Fruit fly (Drosophila melanogaster) whole organism, prepupa: ENCODE data around the gene CG8838.

Experiments used
- Blimp-1 ChIP-seq: fragments of 200-800 bp; sonication (Bioruptor generic); optimal IDR thresholded peaks from 3 replicates; lab custom pipeline; 2017; ENCODE audit warnings: missing biosample characterization, missing genetic modification characterization, mild to moderate bottlenecking, moderate library complexity, missing genetic modification reagents
- CG10631 ChIP-seq: fragments of 200-800 bp; sonication (Bioruptor generic); optimal IDR thresholded peaks from 2 replicates; lab custom pipeline; 2016; ENCODE audit warnings: missing biosample characterization, missing genetic modification characterization
- CG10669 ChIP-seq: fragments of 200-800 bp; sonication (Bioruptor generic); optimal IDR thresholded peaks from 3 replicates; lab custom pipeline; 2018; ENCODE audit warnings: missing biosample characterization, mild to moderate bottlenecking, missing genetic modification characterization, moderate library complexity
- CG11294 ChIP-seq: fragments of 200-800 bp; sonication (Bioruptor generic); IDR thresholded peaks from 2 replicates; pipeline ENCODE4 v1.3.6; 2022; ENCODE audit warnings: missing biosample characterization, missing genetic modification characterization
- CG11762 ChIP-seq: fragments of 200-800 bp; sonication (Bioruptor generic); optimal IDR thresholded peaks from 3 replicates; lab custom pipeline; 2016; ENCODE audit warnings: missing biosample characterization, missing genetic modification characterization; ENCODE audit not compliant: insufficient read depth
- CG1621 ChIP-seq: fragments of 200-800 bp; sonication (Bioruptor generic); optimal IDR thresholded peaks from 3 replicates; lab custom pipeline; 2018; ENCODE audit warnings: missing biosample characterization, mild to moderate bottlenecking, missing genetic modification characterization
- CG16779 ChIP-seq: fragments of 200-800 bp; sonication (Bioruptor generic); optimal IDR thresholded peaks from 3 replicates; lab custom pipeline; 2017; ENCODE audit warnings: missing biosample characterization, mild to moderate bottlenecking, missing genetic modification characterization
- CG3032 ChIP-seq: fragments of 200-800 bp; optimal IDR thresholded peaks from 2 replicates; lab custom pipeline; 2019; ENCODE audit warnings: missing biosample characterization, mild to moderate bottlenecking, missing genetic modification characterization, moderate library complexity
- CG31627 ChIP-seq: fragments of 200-800 bp; sonication (Bioruptor generic); optimal IDR thresholded peaks from 3 replicates; lab custom pipeline; 2016; ENCODE audit warnings: missing biosample characterization, missing genetic modification characterization
- CG32006 ChIP-seq: fragments of 200-800 bp; sonication (Bioruptor generic); optimal IDR thresholded peaks from 3 replicates; lab custom pipeline; 2017; ENCODE audit warnings: missing biosample characterization, mild to moderate bottlenecking, missing genetic modification characterization
- CG34406 ChIP-seq: fragments of 200-800 bp; sonication (Bioruptor generic); optimal IDR thresholded peaks from 3 replicates; lab custom pipeline; 2016; ENCODE audit warnings: missing biosample characterization, missing genetic modification characterization
- CG3919 ChIP-seq: fragments of 200-800 bp; sonication (Bioruptor generic); optimal IDR thresholded peaks from 3 replicates; lab custom pipeline; 2016; ENCODE audit warnings: missing biosample characterization, missing genetic modification characterization
- CG6276 ChIP-seq: fragments of 200-800 bp; sonication (Bioruptor generic); optimal IDR thresholded peaks from 2 replicates; lab custom pipeline; 2017; ENCODE audit warnings: missing biosample characterization, mild to moderate bottlenecking, missing genetic modification characterization
- CG6792 ChIP-seq: fragments of 200-800 bp; sonication (Bioruptor generic); optimal IDR thresholded peaks from 3 replicates; lab custom pipeline; 2016; ENCODE audit warnings: missing biosample characterization, missing genetic modification characterization
- CG6808 ChIP-seq: fragments of 200-800 bp; sonication (Bioruptor generic); optimal IDR thresholded peaks from 3 replicates; lab custom pipeline; 2017; ENCODE audit warnings: missing biosample characterization, missing genetic modification characterization, mild to moderate bottlenecking, moderate library complexity, missing genetic modification reagents
- CG6854 ChIP-seq: fragments of 200-800 bp; sonication (Bioruptor generic); optimal IDR thresholded peaks from 2 replicates; lab custom pipeline; 2017; ENCODE audit warnings: missing biosample characterization, mild to moderate bottlenecking, missing genetic modification characterization
- CG7368 ChIP-seq: fragments of 200-800 bp; sonication (Bioruptor generic); optimal IDR thresholded peaks from 3 replicates; lab custom pipeline; 2016; ENCODE audit warnings: missing biosample characterization, missing genetic modification characterization
- CG8119 ChIP-seq: fragments of 200-800 bp; sonication (Bioruptor generic); IDR thresholded peaks from 3 replicates; pipeline ENCODE4 v1.3.6; 2022; ENCODE audit warnings: missing biosample characterization, missing genetic modification characterization
- CG8632 ChIP-seq: fragments of 200-800 bp; sonication (Bioruptor generic); optimal IDR thresholded peaks from 3 replicates; lab custom pipeline; 2016; ENCODE audit warnings: missing biosample characterization, missing genetic modification characterization
- CG9139 ChIP-seq: fragments of 200-800 bp; sonication (Bioruptor generic); optimal IDR thresholded peaks from 3 replicates; lab custom pipeline; 2017; ENCODE audit warnings: missing biosample characterization, mild to moderate bottlenecking, missing genetic modification characterization
- Eip78C ChIP-seq: fragments of 200-800 bp; sonication (Bioruptor generic); peaks from one replicate; lab custom pipeline; 2016; ENCODE audit warnings: missing biosample characterization, missing genetic modification characterization
- Ets96B ChIP-seq: fragments of 200-800 bp; optimal IDR thresholded peaks from 2 replicates; lab custom pipeline; 2019; ENCODE audit warnings: missing biosample characterization, mild to moderate bottlenecking, missing genetic modification characterization, moderate library complexity
- Gug ChIP-seq: fragments of 200-800 bp; sonication (Bioruptor generic); IDR thresholded peaks from 2 replicates; pipeline ENCODE4 v1.3.6; 2022; ENCODE audit warnings: missing biosample characterization, missing genetic modification characterization
- Hr38 ChIP-seq: sonication (Bioruptor generic); optimal IDR thresholded peaks from 2 replicates; lab custom pipeline; 2016; ENCODE audit warnings: missing biosample characterization, missing genetic modification characterization
- Hr4 ChIP-seq: fragments of 200-800 bp; sonication (Bioruptor generic); optimal IDR thresholded peaks from 3 replicates; lab custom pipeline; 2016; ENCODE audit warnings: missing biosample characterization, missing genetic modification characterization
- Lpt ChIP-seq: fragments of 200-800 bp; sonication (Bioruptor generic); optimal IDR thresholded peaks from 3 replicates; lab custom pipeline; 2016; ENCODE audit warnings: missing biosample characterization, missing genetic modification characterization
- Smox ChIP-seq: fragments of 200-800 bp; sonication (Bioruptor generic); optimal IDR thresholded peaks from 3 replicates; lab custom pipeline; 2016; ENCODE audit warnings: missing biosample characterization, missing genetic modification characterization
- Sox102F ChIP-seq: fragments of 200-800 bp; sonication (Bioruptor generic); optimal IDR thresholded peaks from 2 replicates; lab custom pipeline; 2016; ENCODE audit warnings: missing biosample characterization, mild to moderate bottlenecking, missing genetic modification characterization
- Sox14 ChIP-seq: fragments of 200-800 bp; sonication (Bioruptor generic); optimal IDR thresholded peaks from 3 replicates; lab custom pipeline; 2016; ENCODE audit warnings: missing biosample characterization, missing genetic modification characterization
- Sox15 ChIP-seq: fragments of 200-800 bp; sonication (Bioruptor generic); optimal IDR thresholded peaks from 3 replicates; lab custom pipeline; 2016; ENCODE audit warnings: missing biosample characterization, missing genetic modification characterization
- achi ChIP-seq: fragments of 200-800 bp; sonication (Bioruptor generic); optimal IDR thresholded peaks from 3 replicates; lab custom pipeline; 2016; ENCODE audit warnings: missing biosample characterization, missing genetic modification characterization
- acj6 ChIP-seq: fragments of 200-800 bp; sonication (Bioruptor generic); optimal IDR thresholded peaks from 3 replicates; lab custom pipeline; 2016; ENCODE audit warnings: missing biosample characterization, missing genetic modification characterization
- cyc ChIP-seq: fragments of 200-800 bp; sonication (Bioruptor generic); optimal IDR thresholded peaks from 3 replicates; lab custom pipeline; 2016; ENCODE audit warnings: missing biosample characterization, missing genetic modification characterization
- dac ChIP-seq: fragments of 200-800 bp; sonication (Bioruptor generic); optimal IDR thresholded peaks from 2 replicates; lab custom pipeline; 2017; ENCODE audit warnings: missing biosample characterization, mild to moderate bottlenecking, missing genetic modification characterization
- dsx ChIP-seq: fragments of 200-800 bp; optimal IDR thresholded peaks from 3 replicates; lab custom pipeline; 2019; ENCODE audit warnings: missing biosample characterization, mild to moderate bottlenecking, missing genetic modification characterization, moderate library complexity; ENCODE audit not compliant: poor library complexity, severe bottlenecking
- eg ChIP-seq: fragments of 200-800 bp; sonication (Bioruptor generic); IDR thresholded peaks from 3 replicates; pipeline ENCODE4 v1.3.6; 2022; ENCODE audit warnings: missing biosample characterization, missing genetic modification characterization
- fd59A ChIP-seq: fragments of 200-800 bp; sonication (Bioruptor generic); optimal IDR thresholded peaks from 2 replicates; lab custom pipeline; 2017; ENCODE audit warnings: missing biosample characterization, mild to moderate bottlenecking, missing genetic modification characterization, missing genetic modification reagents
- fd85E ChIP-seq: fragments of 200-800 bp; sonication (Bioruptor generic); optimal IDR thresholded peaks from 3 replicates; lab custom pipeline; 2016; ENCODE audit warnings: missing biosample characterization, missing genetic modification characterization
- lz ChIP-seq: fragments of 200-800 bp; sonication (Bioruptor generic); optimal IDR thresholded peaks from 3 replicates; lab custom pipeline; 2016; ENCODE audit warnings: missing biosample characterization, missing genetic modification characterization
- net ChIP-seq: fragments of 200-800 bp; sonication (Bioruptor generic); optimal IDR thresholded peaks from 3 replicates; lab custom pipeline; 2016; ENCODE audit warnings: missing biosample characterization, missing genetic modification characterization
- salr ChIP-seq, 2 experiments: fragments of 200-800 bp; sonication (Bioruptor generic); optimal IDR thresholded peaks; 3 replicates each; lab custom pipeline; 2016 to 2018; ENCODE audit warnings: missing biosample characterization in 2 of 2, missing genetic modification characterization in 2 of 2, mild to moderate bottlenecking in 1 of 2
- spab ChIP-seq: fragments of 200-800 bp; sonication (Bioruptor generic); optimal IDR thresholded peaks from 2 replicates; lab custom pipeline; 2017; ENCODE audit warnings: missing biosample characterization, mild to moderate bottlenecking, missing genetic modification characterization, missing genetic modification reagents
- svp ChIP-seq: fragments of 200-800 bp; sonication (Bioruptor generic); peaks from one replicate; lab custom pipeline; 2016; ENCODE audit warnings: missing biosample characterization, missing genetic modification characterization
- topi ChIP-seq: fragments of 200-800 bp; sonication (Bioruptor generic); optimal IDR thresholded peaks from 3 replicates; lab custom pipeline; 2016; ENCODE audit warnings: missing biosample characterization, missing genetic modification characterization
- vri ChIP-seq: fragments of 200-800 bp; sonication (Bioruptor generic); optimal IDR thresholded peaks from 3 replicates; lab custom pipeline; 2016; ENCODE audit warnings: missing biosample characterization, mild to moderate bottlenecking, missing genetic modification characterization

Gene CG8838

dm6 chr2L:3330628-3331027 is 26.8 kb upstream of the CG8838 start, which contains the start of gene CG3285:
Gene CG3285, plus strand, starts transcription at chr2L:3330928.
- 0 out of 3 replicates have a peak, but pooled peaks have one; percentile 30 for TF ChIP-seq eg (GFP tag; lab: Robert Waterston, UW)
- no peak for TF ChIP-seq CG11294 (GFP tag; lab: Robert Waterston, UW)
- no peak for TF ChIP-seq vri (GFP tag; lab: Kevin White, UChicago)

dm6 chr2L:3332514-3332913 is 24.9 kb upstream of the CG8838 start, which contains the start of gene CG15408:
Gene CG15408, plus strand, starts transcription at chr2L:3332814.
- TF ChIP-seq svp (GFP tag; lab: Kevin White, UChicago) (no peak), Sox15 (GFP tag; lab: Kevin White, UChicago) (no peak), topi (GFP tag; lab: Kevin White, UChicago) (no peak), CG16779 (tag; lab: Kevin White, UChicago) (no peak), CG11294 (GFP tag; lab: Robert Waterston, UW) (no peak), Lpt (GFP tag; lab: Kevin White, UChicago) (no peak), cyc (no peak), Eip78C (GFP tag; lab: Kevin White, UChicago) (no peak), CG10669 (no peak), CG11762 (GFP tag; lab: Kevin White, UChicago) (no peak), CG6276 (no peak), fd85E (GFP tag; lab: Kevin White, UChicago) (no peak), CG3919 (GFP tag; lab: Kevin White, UChicago) (no peak), CG3032 (tag; lab: Kevin White, UChicago) (no peak), Sox14 (GFP tag; lab: Kevin White, UChicago) (no peak), Ets96B (tag; lab: Kevin White, UChicago) (no peak)

dm6 chr2L:3338566-3339215 is 18.8 kb upstream of the CG8838 start:
- TF ChIP-seq topi (GFP tag; lab: Kevin White, UChicago) (peak; percentile 79), dsx (GFP tag; lab: Kevin White, UChicago) (peak; percentile 43), dac (peak; percentile 70), CG32006 (GFP tag; lab: Kevin White, UChicago) (peak; percentile 91), svp (GFP tag; lab: Kevin White, UChicago) (peak; percentile 88), cyc (peak; percentile 82), CG34406 (GFP tag; lab: Kevin White, UChicago) (peak; percentile 77), CG6854 (peak; percentile 28), Lpt (GFP tag; lab: Kevin White, UChicago) (peak; percentile 89), CG1621 (tag; lab: Kevin White, UChicago) (no peak), CG8632 (GFP tag; lab: Kevin White, UChicago) (peak; percentile 48), CG3032 (tag; lab: Kevin White, UChicago) (peak; percentile 72), CG9139 (GFP tag; lab: Kevin White, UChicago) (peak; percentile 64), CG11294 (GFP tag; lab: Robert Waterston, UW) (peak; percentile 68), net (GFP tag; lab: Kevin White, UChicago) (peak; percentile 86), acj6 (GFP tag; lab: Kevin White, UChicago) (peak; percentile 88), achi (peak; percentile 84), eg (GFP tag; lab: Robert Waterston, UW) (peak; percentile 89), fd59A (GFP tag; lab: Kevin White, UChicago) (peak; percentile 68), CG7368 (GFP tag; lab: Kevin White, UChicago) (peak; percentile 86), Sox102F (GFP tag; lab: Kevin White, UChicago) (peak; percentile 76), CG31627 (GFP tag; lab: Kevin White, UChicago) (peak; percentile 84), CG8119 (GFP tag; lab: Robert Waterston, UW) (peak; percentile 91), CG6808 (peak; percentile 70), spab (GFP tag; lab: Kevin White, UChicago) (peak; percentile 66), CG3919 (GFP tag; lab: Kevin White, UChicago) (peak; percentile 88), Hr38 (GFP tag; lab: Kevin White, UChicago) (peak; percentile 43), lz (GFP tag; lab: Kevin White, UChicago) (peak; percentile 81), Smox (GFP tag; lab: Kevin White, UChicago) (peak; percentile 75), CG11762 (GFP tag; lab: Kevin White, UChicago) (peak; percentile 78), CG6792 (GFP tag; lab: Kevin White, UChicago) (peak; percentile 84), salr (GFP tag; optimal IDR thresholded peaks at IDR 0.05; lab: Kevin White, UChicago) (peak; percentile 66 to 79), CG10631 (GFP tag; lab: Kevin White, UChicago) (peak; percentile 87), Ets96B (tag; lab: Kevin White, UChicago) (peak; percentile 68), Gug (GFP tag; lab: Robert Waterston, UW) (peak; percentile 93), Blimp-1 (GFP tag; lab: Kevin White, UChicago) (no peak), CG16779 (tag; lab: Kevin White, UChicago) (peak; percentile 62), Hr4 (GFP tag; lab: Kevin White, UChicago) (peak; percentile 94)
